Fruit fly (Drosophila melanogaster): ENCODE data around the gene Hsp67Bc.

The Hsp67Bc gene

DNA sequence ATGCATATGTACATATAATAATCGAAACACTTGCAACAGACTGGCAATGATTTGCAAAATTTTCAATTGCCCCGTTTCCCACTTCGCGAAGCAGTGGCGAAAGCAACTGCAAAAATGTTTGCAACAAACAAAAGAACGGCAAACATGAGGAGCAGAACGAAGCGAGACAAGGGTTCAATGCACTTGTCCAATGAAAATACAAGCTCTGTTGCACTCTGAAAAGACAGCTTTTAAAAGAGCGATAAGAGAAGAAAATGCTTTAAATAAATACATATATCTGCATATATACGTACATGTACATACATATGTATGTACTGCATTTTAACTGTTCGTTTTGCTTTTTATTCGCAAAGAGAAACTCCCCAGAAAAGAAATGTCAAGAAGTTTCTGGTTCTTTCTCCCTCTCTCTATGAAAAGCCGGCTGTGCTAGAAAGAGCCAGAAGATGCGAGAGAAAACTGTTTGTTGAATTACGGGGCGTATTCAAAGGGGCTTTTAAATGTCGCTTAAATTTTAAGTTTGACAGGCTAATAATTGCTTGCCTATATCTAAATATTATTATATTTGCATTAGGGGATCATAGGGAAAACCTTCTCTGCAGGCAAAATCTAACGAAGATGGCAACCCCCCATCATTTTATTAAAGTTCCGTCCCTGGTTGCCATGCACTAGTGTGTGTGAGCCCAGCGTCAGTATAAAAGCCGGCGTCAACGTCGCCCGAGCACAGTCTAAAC lies 11.2 kb upstream of the Hsp67Bc start, which contains the start of gene Hsp27 (continued):
- TF ChIP-seq Xrp1 (GFP tag; IDR thresholded peaks at IDR 0.05) (peak; percentile 99), rib (GFP tag; IDR thresholded peaks at IDR 0.05) (peak; percentile 96), Rx (GFP tag; IDR thresholded peaks at IDR 0.05) (peak; percentile 99), CG11504 (tag; optimal IDR thresholded peaks at IDR 0.05) (peak; percentile 97), dmrt99B (tag; optimal IDR thresholded peaks at IDR 0.05) (peak; percentile 99), toy (GFP tag; IDR thresholded peaks at IDR 0.05) (peak; percentile 93), GATAe (GFP tag; conservative IDR thresholded peaks at IDR 0.05) (peak; percentile 92), CG10366 (GFP tag; IDR thresholded peaks at IDR 0.05) (peak; percentile 97), CG4360 (GFP tag; IDR thresholded peaks at IDR 0.05) (peak; percentile 86), da (GFP tag; optimal IDR thresholded peaks at IDR 0.05) (peak; percentile 49), MTF-1 (GFP tag; optimal IDR thresholded peaks at IDR 0.05; ENCODE audit: borderline replicate concordance) (peak; percentile 94), row (GFP tag; IDR thresholded peaks at IDR 0.05) (peak; percentile 98), CG10209 (GFP tag; optimal IDR thresholded peaks at IDR 0.05) (peak; percentile 98), CG14441 (GFP tag; IDR thresholded peaks at IDR 0.05) (peak; percentile 99), Blimp-1 (GFP tag; optimal IDR thresholded peaks at IDR 0.05) (peak; percentile 98), CG13123 (GFP tag; optimal IDR thresholded peaks at IDR 0.05) (peak; percentile 95), CG3847 (GFP tag; IDR thresholded peaks at IDR 0.05) (peak; percentile 96), maf-S (GFP tag; optimal IDR thresholded peaks at IDR 0.05) (peak; percentile 91), lilli (GFP tag; optimal IDR thresholded peaks at IDR 0.05) (peak; percentile 98), Poxn (GFP tag; IDR thresholded peaks at IDR 0.05) (peak; percentile 84), Oli (tag; optimal IDR thresholded peaks at IDR 0.05) (peak; percentile 99), tgo (GFP tag; IDR thresholded peaks at IDR 0.05) (peak; percentile 99), grau (tag; optimal IDR thresholded peaks at IDR 0.05) (peak; percentile 97), CG7963 (GFP tag; IDR thresholded peaks at IDR 0.05; ENCODE audit: partially characterized antibody) (no peak), CG8290 (GFP tag; optimal IDR thresholded peaks at IDR 0.05) (peak; percentile 95), CG8290 (tag; optimal IDR thresholded peaks at IDR 0.05) (peak in 1 of 2 experiments; percentile 66), Bgb (GFP tag; IDR thresholded peaks at IDR 0.05; ENCODE audit: partially characterized antibody) (no peak), Atf-2 (GFP tag; optimal IDR thresholded peaks at IDR 0.05) (peak; percentile 86)

- TF ChIP-seq crc (GFP tag; optimal IDR thresholded peaks at IDR 0.05) (no peak), fd96Cb (tag; optimal IDR thresholded peaks at IDR 0.05) (no peak), lilli (GFP tag; optimal IDR thresholded peaks at IDR 0.05) (no peak), CoRest (tag; optimal IDR thresholded peaks at IDR 0.05) (no peak), corto (GFP tag; optimal IDR thresholded peaks at IDR 0.05) (peak; percentile 24), CG16813 (GFP tag; IDR thresholded peaks at IDR 0.05; ENCODE audit: partially characterized antibody) (no peak), gfzf (GFP tag; optimal IDR thresholded peaks at IDR 0.05) (no peak), bbx (GFP tag; IDR thresholded peaks at IDR 0.05; ENCODE audit: partially characterized antibody) (peak; percentile 37; the same call in 1 of the 2 replicates), CG33557 (GFP tag; optimal IDR thresholded peaks at IDR 0.05) (peak; percentile 11), Hey (tag; optimal IDR thresholded peaks at IDR 0.05) (no peak), B-H1 (GFP tag; IDR thresholded peaks at IDR 0.05) (no peak), CG3995 (GFP tag; optimal IDR thresholded peaks at IDR 0.05) (no peak), Opbp (GFP tag; IDR thresholded peaks at IDR 0.05; ENCODE audit: partially characterized antibody) (peak; percentile 54; the same call in 2 of the 3 replicates), CG7556 (GFP tag; optimal IDR thresholded peaks at IDR 0.05) (no peak), cg (GFP tag; optimal IDR thresholded peaks at IDR 0.05) (peak; percentile 84), Atf6 (GFP tag; IDR thresholded peaks at IDR 0.05) (no peak), CG10147 (GFP tag; optimal IDR thresholded peaks at IDR 0.05) (no peak), nmo (GFP tag; optimal IDR thresholded peaks at IDR 0.05) (no peak), CG2889 (GFP tag; IDR thresholded peaks at IDR 0.05) (no peak), nau (GFP tag; optimal IDR thresholded peaks at IDR 0.05) (no peak), CG11093 (GFP tag; IDR thresholded peaks at IDR 0.05) (no peak), ci (GFP tag; IDR thresholded peaks at IDR 0.05) (0 out of 3 replicates have a peak, but pooled peaks have one; percentile 10), CG6791 (GFP tag; IDR thresholded peaks at IDR 0.05; ENCODE audit: partially characterized antibody) (peak; percentile 57; the same call in 2 of the 3 replicates)
Observed at dm6 chr3L:9381602-9382001, 9.3 kb upstream of the Hsp67Bc start, which contains the start of gene Hsp23. TSS of gene Hsp23 (plus strand) at chr3L:9381882.

All from whole organism, embryonic.